Fruit fly (Drosophila melanogaster) whole organism, embryonic: Measurements from ENCODE around the gene mask.
A peak's percentile ranks its signal among the peaks of the same experiment; 100 is the strongest.

Source experiments
- Adf1 ChIP-seq: fragments of 200-800 bp; sonication (Bioruptor generic); IDR thresholded peaks from 2 replicates; pipeline ENCODE4 v1.3.6; 2022; ENCODE audit warnings: missing biosample characterization, missing genetic modification characterization
- Awh ChIP-seq: fragments of 200-800 bp; sonication (Bioruptor generic); IDR thresholded peaks from 2 replicates; pipeline ENCODE4, ENCODE4 v1.3.6; 2022; ENCODE audit warnings: missing biosample characterization, missing genetic modification characterization
- CG10267 ChIP-seq: fragments of 200-800 bp; sonication (Bioruptor generic); optimal IDR thresholded peaks from 2 replicates; lab custom pipeline; 2018; ENCODE audit warnings: missing biosample characterization, mild to moderate bottlenecking, missing genetic modification characterization, moderate library complexity
- CG11696 ChIP-seq: fragments of 200-800 bp; sonication (Bioruptor generic); IDR thresholded peaks from 2 replicates; pipeline ENCODE4 v1.3.6; 2022; ENCODE audit warnings: missing biosample characterization, missing genetic modification characterization
- CG12299 ChIP-seq: fragments of 200-800 bp; sonication (Bioruptor generic); optimal IDR thresholded peaks from 2 replicates; lab custom pipeline; 2018; ENCODE audit warnings: missing biosample characterization, mild to moderate bottlenecking, missing genetic modification characterization
- CG12942 ChIP-seq: fragments of 200-800 bp; sonication (Bioruptor generic); optimal IDR thresholded peaks from 3 replicates; lab custom pipeline; 2016; ENCODE audit warnings: missing biosample characterization, missing genetic modification characterization
- CG13624 ChIP-seq: fragments of 200-800 bp; sonication (Bioruptor generic); optimal IDR thresholded peaks from 2 replicates; lab custom pipeline; 2016; ENCODE audit warnings: missing biosample characterization, missing genetic modification characterization
- CG14860 ChIP-seq: fragments of 200-800 bp; sonication (Bioruptor generic); IDR thresholded peaks from 3 replicates; pipeline ENCODE4 v1.3.6; 2022; ENCODE audit warnings: missing biosample characterization, missing genetic modification characterization; ENCODE audit not compliant: partially characterized antibody
- CG15479 ChIP-seq: fragments of 200-800 bp; sonication (Bioruptor generic); optimal IDR thresholded peaks from 3 replicates; lab custom pipeline; 2019; ENCODE audit warnings: missing biosample characterization, mild to moderate bottlenecking, missing genetic modification characterization, moderate library complexity
- CG15514 ChIP-seq: fragments of 200-800 bp; sonication (Bioruptor generic); optimal IDR thresholded peaks from 3 replicates; lab custom pipeline; 2017; ENCODE audit warnings: missing biosample characterization, missing genetic modification characterization, mild to moderate bottlenecking, moderate library complexity, missing genetic modification reagents
- CG17802 ChIP-seq: fragments of 200-800 bp; sonication (Bioruptor generic); optimal IDR thresholded peaks from 2 replicates; lab custom pipeline; 2018; ENCODE audit warnings: missing biosample characterization, mild to moderate bottlenecking, missing genetic modification characterization, moderate library complexity
- CG18011 ChIP-seq: fragments of 200-800 bp; sonication (Bioruptor generic); optimal IDR thresholded peaks from 2 replicates; lab custom pipeline; 2017; ENCODE audit warnings: missing biosample characterization, missing genetic modification characterization, mild to moderate bottlenecking, moderate library complexity, missing genotype
- CG18476 ChIP-seq: fragments of 200-800 bp; sonication (Bioruptor generic); optimal IDR thresholded peaks from 2 replicates; lab custom pipeline; 2016; ENCODE audit warnings: missing biosample characterization, mild to moderate bottlenecking, missing genetic modification characterization
- CG2875 ChIP-seq: fragments of 200-800 bp; sonication (Bioruptor generic); optimal IDR thresholded peaks from 2 replicates; lab custom pipeline; 2017; ENCODE audit warnings: missing biosample characterization, mild to moderate bottlenecking, missing genetic modification characterization, missing genetic modification reagents
- CG31441 ChIP-seq: fragments of 200-800 bp; sonication (Bioruptor generic); IDR thresholded peaks from 2 replicates; pipeline ENCODE4 v1.3.6; 2022; ENCODE audit warnings: missing biosample characterization, missing genetic modification characterization
- CG3726 ChIP-seq: fragments of 200-800 bp; sonication (Bioruptor generic); IDR thresholded peaks from 3 replicates; pipeline ENCODE4, ENCODE4 v1.3.6; 2022; ENCODE audit warnings: missing biosample characterization, missing genetic modification characterization
- CG4820 ChIP-seq: fragments of 200-800 bp; sonication (Bioruptor generic); optimal IDR thresholded peaks from 3 replicates; lab custom pipeline; 2016; ENCODE audit warnings: missing biosample characterization, missing genetic modification characterization
- CG5953 ChIP-seq: fragments of 200-800 bp; sonication (Bioruptor generic); IDR thresholded peaks from 2 replicates; pipeline ENCODE4 v1.3.6; 2022; ENCODE audit warnings: missing biosample characterization, missing genetic modification characterization
- CG6689 ChIP-seq: fragments of 200-800 bp; sonication (Bioruptor generic); IDR thresholded peaks from 2 replicates; pipeline ENCODE4 v1.3.6; 2022; ENCODE audit warnings: missing biosample characterization, missing genetic modification characterization
- CG6791 ChIP-seq: fragments of 200-800 bp; sonication (Bioruptor generic); IDR thresholded peaks from 3 replicates; pipeline ENCODE4 v1.3.6; 2022; ENCODE audit warnings: missing biosample characterization, missing genetic modification characterization; ENCODE audit not compliant: partially characterized antibody
- CG7372 ChIP-seq: fragments of 200-800 bp; sonication (Bioruptor generic); IDR thresholded peaks from 2 replicates; pipeline ENCODE4 v1.3.6; 2022; ENCODE audit warnings: missing biosample characterization, missing genetic modification characterization
- CG7987 ChIP-seq: fragments of 200-800 bp; sonication (Bioruptor generic); optimal IDR thresholded peaks from 2 replicates; lab custom pipeline; 2018; ENCODE audit warnings: missing biosample characterization, mild to moderate bottlenecking, missing genetic modification characterization, moderate library complexity
- CG8281 ChIP-seq: fragments of 200-800 bp; sonication (Bioruptor generic); optimal IDR thresholded peaks from 2 replicates; lab custom pipeline; 2018; ENCODE audit warnings: missing biosample characterization, mild to moderate bottlenecking, missing genetic modification characterization, moderate library complexity
- CG8924 ChIP-seq: fragments of 200-800 bp; optimal IDR thresholded peaks from 3 replicates; lab custom pipeline; 2019; ENCODE audit warnings: missing biosample characterization, mild to moderate bottlenecking, missing genetic modification characterization, moderate library complexity
- CG9437 ChIP-seq: fragments of 200-800 bp; sonication (Bioruptor generic); optimal IDR thresholded peaks from 2 replicates; lab custom pipeline; 2018; ENCODE audit warnings: missing biosample characterization, mild to moderate bottlenecking, missing genetic modification characterization
- D19A ChIP-seq: fragments of 200-800 bp; optimal IDR thresholded peaks from 3 replicates; lab custom pipeline; 2019; ENCODE audit warnings: missing biosample characterization, mild to moderate bottlenecking, missing genetic modification characterization, moderate library complexity
- Dfd ChIP-seq, 2 experiments: fragments of >200 bp; optimal IDR thresholded peaks; 2 replicates each; lab custom pipeline; 2017; ENCODE audit warnings: missing biosample characterization in 2 of 2, missing genetic modification characterization in 2 of 2
- E2f2 ChIP-seq: fragments of 200-800 bp; sonication (Bioruptor generic); IDR thresholded peaks from 2 replicates; pipeline ENCODE4 v1.3.6; 2022; ENCODE audit warnings: missing biosample characterization, missing genetic modification characterization
- GATAe ChIP-seq: fragments of 200-800 bp; sonication (Bioruptor generic); conservative IDR thresholded peaks from 2 replicates; pipeline ENCODE4 v1.3.6; 2022; ENCODE audit warnings: missing biosample characterization, missing genetic modification characterization
- MESR4 ChIP-seq: fragments of 200-800 bp; sonication (Bioruptor generic); optimal IDR thresholded peaks from 2 replicates; lab custom pipeline; 2018; ENCODE audit warnings: missing biosample characterization, mild to moderate bottlenecking, missing genetic modification characterization, moderate library complexity
- Mad ChIP-seq: fragments of 200-800 bp; sonication (Bioruptor generic); optimal IDR thresholded peaks from 2 replicates; lab custom pipeline; 2016; ENCODE audit warnings: missing biosample characterization, missing genetic modification characterization
- Nf-YA ChIP-seq: fragments of 200-800 bp; sonication (Bioruptor generic); IDR thresholded peaks from 2 replicates; pipeline ENCODE4 v1.3.6; 2022; ENCODE audit warnings: missing biosample characterization, missing genetic modification characterization
- Pdp1 ChIP-seq, 2 experiments: fragments of 200-800 bp; sonication (Bioruptor generic); optimal IDR thresholded peaks; 3 replicates each; lab custom pipeline; 2016; ENCODE audit warnings: missing biosample characterization in 2 of 2, missing genetic modification characterization in 2 of 2, mild to moderate bottlenecking in 1 of 2, moderate library complexity in 1 of 2
- Ptx1 ChIP-seq: fragments of 200-800 bp; sonication (Bioruptor generic); IDR thresholded peaks from 2 replicates; pipeline ENCODE4 v1.3.6; 2022; ENCODE audit warnings: missing biosample characterization, missing genetic modification characterization
- Sox102F ChIP-seq: fragments of 200-800 bp; sonication (Bioruptor generic); optimal IDR thresholded peaks from 2 replicates; lab custom pipeline; 2018; ENCODE audit warnings: missing biosample characterization, mild to moderate bottlenecking, missing genetic modification characterization, moderate library complexity
- Ssrp ChIP-seq: fragments of 200-800 bp; sonication (Bioruptor generic); optimal IDR thresholded peaks from 2 replicates; lab custom pipeline; 2018; ENCODE audit warnings: missing biosample characterization, mild to moderate bottlenecking, missing genetic modification characterization, moderate library complexity
- az2 ChIP-seq: fragments of 200-800 bp; sonication (Bioruptor generic); optimal IDR thresholded peaks from 3 replicates; lab custom pipeline; 2016; ENCODE audit warnings: missing biosample characterization, missing genetic modification characterization
- bigmax ChIP-seq: fragments of 200-800 bp; sonication (Bioruptor generic); optimal IDR thresholded peaks from 2 replicates; lab custom pipeline; 2018; ENCODE audit warnings: missing biosample characterization, mild to moderate bottlenecking, missing genetic modification characterization
- br ChIP-seq: fragments of >200 bp; optimal IDR thresholded peaks from 2 replicates; lab custom pipeline; 2017
- btn ChIP-seq: fragments of 200-800 bp; sonication (Bioruptor generic); optimal IDR thresholded peaks from 2 replicates; lab custom pipeline; 2016; ENCODE audit warnings: missing biosample characterization, missing genetic modification characterization
- crp ChIP-seq, 2 experiments: fragments of 200-800 bp; sonication (Bioruptor generic); optimal IDR thresholded peaks; 2 replicates in 1 of 2; 3 replicates in 1 of 2; lab custom pipeline; 2017; ENCODE audit warnings: missing biosample characterization in 2 of 2, missing genetic modification characterization in 2 of 2, mild to moderate bottlenecking in 1 of 2, moderate library complexity in 1 of 2
- danr ChIP-seq: fragments of 200-800 bp; sonication (Bioruptor generic); IDR thresholded peaks from 2 replicates; pipeline ENCODE4 v1.3.6; 2022; ENCODE audit warnings: missing biosample characterization, missing genetic modification characterization
- disco-r ChIP-seq: fragments of 200-800 bp; sonication (Bioruptor generic); optimal IDR thresholded peaks from 2 replicates; lab custom pipeline; 2016; ENCODE audit warnings: missing biosample characterization, missing genetic modification characterization
- grau ChIP-seq: fragments of 200-800 bp; optimal IDR thresholded peaks from 3 replicates; lab custom pipeline; 2019; ENCODE audit warnings: missing biosample characterization, mild to moderate bottlenecking, missing genetic modification characterization, moderate library complexity
- ham ChIP-seq: fragments of 200-800 bp; sonication (Bioruptor generic); IDR thresholded peaks from 2 replicates; pipeline ENCODE4 v1.3.6; 2022; ENCODE audit warnings: missing biosample characterization, missing genetic modification characterization
- hth ChIP-seq: fragments of >200 bp; optimal IDR thresholded peaks from 2 replicates; lab custom pipeline; 2017; ENCODE audit warnings: inconsistent platforms
- oc ChIP-seq: fragments of 200-800 bp; sonication (Bioruptor generic); optimal IDR thresholded peaks from 2 replicates; lab custom pipeline; 2018; ENCODE audit warnings: missing biosample characterization, mild to moderate bottlenecking, missing genetic modification characterization, moderate library complexity
- p53 ChIP-seq: fragments of 200-800 bp; sonication (Bioruptor generic); optimal IDR thresholded peaks from 2 replicates; lab custom pipeline; 2016; ENCODE audit warnings: missing biosample characterization, missing genetic modification characterization
- sens-2 ChIP-seq: fragments of 200-800 bp; sonication (Bioruptor generic); IDR thresholded peaks from 2 replicates; pipeline ENCODE4 v1.3.6; 2022; ENCODE audit warnings: missing biosample characterization, missing genetic modification characterization

Gene mask

dm6 chr3R:24294784-24295555 lies 64.6 kb downstream of the mask start, which contains the start of gene crb (continued):
- TF ChIP-seq br (no peak), hth (lab: Kevin White, UChicago) (no peak), CG3726 (no peak), Dfd (GFP tag; optimal IDR thresholded peaks at IDR 0.05; lab: Kevin White, UChicago) (no peak), CG5953 (GFP tag; lab: Robert Waterston, UW) (0 out of 2 replicates have a peak, but pooled peaks have one; percentile 32), CG31441 (GFP tag; lab: Robert Waterston, UW) (peak; percentile 47), E2f2 (GFP tag; lab: Robert Waterston, UW) (peak; percentile 85), CG17802 (no peak), CG2875 (GFP tag; lab: Kevin White, UChicago) (peak; percentile 13), CG8924 (tag; lab: Kevin White, UChicago) (peak; percentile 33), CG18476 (GFP tag; lab: Kevin White, UChicago) (peak; percentile 13), CG18011 (peak; percentile 26), oc (tag; lab: Kevin White, UChicago) (peak; percentile 25), CG6791 (GFP tag; lab: Robert Waterston, UW) (peak; percentile 80), CG7987 (peak; percentile 58), Mad (GFP tag; lab: Kevin White, UChicago) (peak; percentile 42), CG7372 (no peak), sens-2 (GFP tag; lab: Robert Waterston, UW) (0 out of 2 replicates have a peak, but pooled peaks have one; percentile 28), CG12942 (GFP tag; lab: Kevin White, UChicago) (peak; percentile 37), CG15479 (GFP tag; lab: Kevin White, UChicago) (peak; percentile 21), danr (GFP tag; lab: Robert Waterston, UW) (no peak), disco-r (GFP tag; lab: Kevin White, UChicago) (no peak), az2 (peak; percentile 37), Sox102F (GFP tag; lab: Kevin White, UChicago) (peak; percentile 1), CG10267 (peak; percentile 54), CG9437 (GFP tag; lab: Kevin White, UChicago) (peak; percentile 36), CG8281 (tag; lab: Kevin White, UChicago) (no peak), CG11696 (GFP tag; lab: Robert Waterston, UW) (no peak), Awh (GFP tag; lab: Robert Waterston, UW) (0 out of 2 replicates have a peak, but pooled peaks have one; percentile 29), crp (GFP tag; optimal IDR thresholded peaks at IDR 0.05; lab: Kevin White, UChicago) (peak in 1 of 2 experiments; percentile 16), CG4820 (GFP tag; lab: Kevin White, UChicago) (peak; percentile 35), CG14860 (GFP tag; lab: Robert Waterston, UW) (peak; percentile 38; the same call in 1 of the 3 replicates), CG12299 (tag; lab: Kevin White, UChicago) (peak; percentile 64), Nf-YA (GFP tag; lab: Robert Waterston, UW) (peak; percentile 47; the same call in 1 of the 2 replicates), D19A (tag; lab: Kevin White, UChicago) (no peak), CG13624 (GFP tag; lab: Kevin White, UChicago) (peak; percentile 62), GATAe (GFP tag; lab: Robert Waterston, UW) (no peak), grau (peak; percentile 54), Ssrp (no peak), Ptx1 (GFP tag; lab: Robert Waterston, UW) (peak; percentile 50), ham (GFP tag; lab: Robert Waterston, UW) (no peak), btn (GFP tag; lab: Kevin White, UChicago) (no peak), CG15514 (GFP tag; lab: Kevin White, UChicago) (peak; percentile 65), p53 (GFP tag; lab: Kevin White, UChicago) (peak; percentile 22), bigmax (GFP tag; lab: Kevin White, UChicago) (peak; percentile 5), Adf1 (peak; percentile 54; the same call in 1 of the 2 replicates), Pdp1 (GFP tag; optimal IDR thresholded peaks at IDR 0.05; lab: Kevin White, UChicago) (peak; percentile 55 to 85), MESR4 (peak; percentile 59), CG6689 (peak; percentile 38; the same call in 1 of the 2 replicates)
